Worm (Caenorhabditis elegans) whole organism, mixed stage, embryonic: ENCODE measurements around the gene cid-1.

Experiments used
- M03D4.4 ChIP-seq: sonication (generic microtip); optimal IDR thresholded peaks from 2 replicates; lab custom pipeline; 2017; ENCODE audit warnings: mild to moderate bottlenecking, missing genetic modification characterization, missing compliant biosample characterization
- bed-3 ChIP-seq: fragments of 200-800 bp; sonication (Bioruptor generic); optimal IDR thresholded peaks from 3 replicates; lab custom pipeline; 2018; ENCODE audit warnings: mild to moderate bottlenecking, missing genetic modification characterization, moderate library complexity, missing compliant biosample characterization
- ceh-43 ChIP-seq: fragments of 200-800 bp; sonication (Bioruptor generic); optimal IDR thresholded peaks from 2 replicates; lab custom pipeline; 2018; ENCODE audit warnings: mild to moderate bottlenecking, missing genetic modification characterization, moderate library complexity, missing compliant biosample characterization
- ceh-83 ChIP-seq: fragments of 200-800 bp; sonication (Bioruptor generic); optimal IDR thresholded peaks from 2 replicates; lab custom pipeline; 2018; ENCODE audit warnings: mild to moderate bottlenecking, missing genetic modification characterization, missing compliant biosample characterization
- ces-1 ChIP-seq: fragments of 150-350 bp; optimal IDR thresholded peaks from 2 replicates; lab custom pipeline; 2014; ENCODE audit warnings: missing biosample characterization, missing genetic modification reagents, missing genetic modification characterization
- drap-1 ChIP-seq: fragments of 200-800 bp; sonication (Bioruptor generic); optimal IDR thresholded peaks from 3 replicates; lab custom pipeline; 2018; ENCODE audit warnings: mild to moderate bottlenecking, missing genetic modification characterization, missing compliant biosample characterization
- elt-1 ChIP-seq: sonication (generic microtip); optimal IDR thresholded peaks from 2 replicates; lab custom pipeline; 2017; ENCODE audit warnings: missing genetic modification characterization, mild to moderate bottlenecking, missing compliant biosample characterization, antibody characterized with exemption, moderate library complexity, borderline replicate concordance; ENCODE audit not compliant: insufficient read depth
- elt-3 ChIP-seq: fragments of 150-350 bp; optimal IDR thresholded peaks from 2 replicates; lab custom pipeline; 2014; ENCODE audit warnings: missing biosample characterization, missing genetic modification characterization
- ham-2 ChIP-seq: fragments of 200-800 bp; sonication (Bioruptor generic); optimal IDR thresholded peaks from 2 replicates; lab custom pipeline; 2018; ENCODE audit warnings: mild to moderate bottlenecking, missing genetic modification characterization, missing compliant biosample characterization
- hlh-1 ChIP-seq: fragments of 150-350 bp; optimal IDR thresholded peaks from 2 replicates; lab custom pipeline; 2014; ENCODE audit warnings: missing biosample characterization, missing genetic modification reagents, missing genetic modification characterization
- lin-13 ChIP-seq: fragments of 150-350 bp; optimal IDR thresholded peaks from 2 replicates; lab custom pipeline; 2014; ENCODE audit warnings: missing biosample characterization, missing genetic modification characterization
- lin-32 ChIP-seq: fragments of 200-800 bp; sonication (Bioruptor generic); optimal IDR thresholded peaks from 2 replicates; lab custom pipeline; 2018; ENCODE audit warnings: mild to moderate bottlenecking, missing genetic modification characterization, missing compliant biosample characterization
- lsy-2 ChIP-seq: fragments of 150-350 bp; optimal IDR thresholded peaks from 2 replicates; lab custom pipeline; 2014; ENCODE audit warnings: missing biosample characterization, missing genetic modification characterization
- mep-1 ChIP-seq: fragments of 150-350 bp; optimal IDR thresholded peaks from 2 replicates; lab custom pipeline; 2017; ENCODE audit warnings: missing biosample characterization, missing genetic modification reagents, missing genetic modification characterization, inconsistent platforms
- mls-2 ChIP-seq: sonication (generic microtip); optimal IDR thresholded peaks from 2 replicates; lab custom pipeline; 2016; ENCODE audit warnings: mild to moderate bottlenecking, missing genetic modification characterization, moderate library complexity, missing compliant biosample characterization
- nhr-12 ChIP-seq: fragments of 150-350 bp; optimal IDR thresholded peaks from 2 replicates; lab custom pipeline; 2014; ENCODE audit warnings: missing biosample characterization, missing genetic modification characterization
- nhr-237 ChIP-seq: fragments of 150-350 bp; optimal IDR thresholded peaks from 2 replicates; lab custom pipeline; 2014; ENCODE audit warnings: missing biosample characterization, missing genetic modification characterization
- pha-4 ChIP-seq: fragments of 150-350 bp; optimal IDR thresholded peaks from 2 replicates; lab custom pipeline; 2018; ENCODE audit warnings: missing biosample characterization, missing genetic modification reagents, missing genetic modification characterization
- sem-2 ChIP-seq: fragments of 200-800 bp; sonication (Bioruptor generic); optimal IDR thresholded peaks from 2 replicates; lab custom pipeline; 2018; ENCODE audit warnings: mild to moderate bottlenecking, missing genetic modification characterization, missing compliant biosample characterization
- sptf-1 ChIP-seq: sonication (generic microtip); optimal IDR thresholded peaks from 2 replicates; lab custom pipeline; 2017; ENCODE audit warnings: mild to moderate bottlenecking, missing genetic modification characterization, moderate library complexity, missing compliant biosample characterization
- tbx-8 ChIP-seq: fragments of 200-800 bp; sonication (Bioruptor generic); optimal IDR thresholded peaks from 2 replicates; lab custom pipeline; 2018; ENCODE audit warnings: mild to moderate bottlenecking, missing genetic modification characterization, moderate library complexity, missing compliant biosample characterization
- unc-120 ChIP-seq: sonication (generic microtip); optimal IDR thresholded peaks from 2 replicates; lab custom pipeline; 2017; ENCODE audit warnings: missing genetic modification characterization, missing compliant biosample characterization; ENCODE audit not compliant: poor library complexity, severe bottlenecking
- unc-39 ChIP-seq: fragments of 150-350 bp; optimal IDR thresholded peaks from 2 replicates; lab custom pipeline; 2014; ENCODE audit warnings: missing biosample characterization, missing genetic modification characterization

cid-1 gene

ce11 chrIII:5188426-5188825 lies 14.7 kb downstream of the cid-1 start, which contains the start of gene K10D2.8:
Gene K10D2.8, plus strand, starts transcription at chrIII:5188726.
- TF ChIP-seq sem-2 (GFP tag; lab: Kevin White, UChicago) (no peak), lin-13 (tag; lab: Kevin White, UChicago) (no peak), elt-3 (tag; lab: Kevin White, UChicago) (no peak), mep-1 (tag; lab: Kevin White, UChicago) (no peak), pha-4 (tag; lab: Kevin White, UChicago) (no peak)

- TF ChIP-seq bed-3 (GFP tag; lab: Kevin White, UChicago), result no peak
These were observed 16.5 kb downstream of the cid-1 start for ce11 chrIII:5190179-5190578.

- TF ChIP-seq ces-1 (GFP tag; lab: Kevin White, UChicago) (peak; percentile 68), lin-13 (tag; lab: Kevin White, UChicago) (no peak)
These were observed 17.0 kb downstream of the cid-1 start, which contains the start of gene hira-1 for ce11 chrIII:5190671-5191174. Gene hira-1, plus strand, starts transcription at chrIII:5191124.

- no peak for TF ChIP-seq ceh-43
- no peak for TF ChIP-seq ces-1 (GFP tag; lab: Kevin White, UChicago)
- no peak for TF ChIP-seq lin-32 (GFP tag; lab: Kevin White, UChicago)
- no peak for TF ChIP-seq elt-1
- TF ChIP-seq unc-120 (tag; lab: Kevin White, UChicago), result no peak
- peak; percentile 42 for TF ChIP-seq lsy-2 (tag; lab: Kevin White, UChicago)
- TF ChIP-seq M03D4.4 (tag; lab: Kevin White, UChicago), result no peak
- TF ChIP-seq drap-1 (GFP tag; lab: Kevin White, UChicago), result no peak
These were observed 19.5 kb downstream of the cid-1 start for ce11 chrIII:5193266-5193665.

- TF ChIP-seq unc-120 (tag; lab: Kevin White, UChicago), result no peak
- no peak for TF ChIP-seq unc-39 (tag; lab: Kevin White, UChicago)
- TF ChIP-seq hlh-1, result no peak
- TF ChIP-seq sem-2 (GFP tag; lab: Kevin White, UChicago), result no peak
- TF ChIP-seq lin-32 (GFP tag; lab: Kevin White, UChicago), result no peak
- no peak for TF ChIP-seq drap-1 (GFP tag; lab: Kevin White, UChicago)
These were observed 22.0 kb downstream of the cid-1 start, which contains the start of gene moc-6 for ce11 chrIII:5195690-5196089. Gene moc-6, plus strand, starts transcription at chrIII:5195990.

- peak; percentile 18 for TF ChIP-seq mep-1 (tag; lab: Kevin White, UChicago)
- no peak for TF ChIP-seq sem-2 (GFP tag; lab: Kevin White, UChicago)
- TF ChIP-seq, all 35 proteins: peak for 1
These were observed 22.8 kb downstream of the cid-1 start for ce11 chrIII:5196298-5197045.

- TF ChIP-seq ham-2, result no peak
- no peak for TF ChIP-seq nhr-237 (tag; lab: Kevin White, UChicago)
- TF ChIP-seq mls-2 (tag; lab: Kevin White, UChicago), result no peak
- no peak for TF ChIP-seq sptf-1 (tag; lab: Kevin White, UChicago)
- TF ChIP-seq ces-1 (GFP tag; lab: Kevin White, UChicago), result no peak
- no peak for TF ChIP-seq bed-3 (GFP tag; lab: Kevin White, UChicago)
- no peak for TF ChIP-seq nhr-12 (tag; lab: Kevin White, UChicago)
- TF ChIP-seq M03D4.4 (tag; lab: Kevin White, UChicago), result no peak
- no peak for TF ChIP-seq ceh-83 (GFP tag; lab: Kevin White, UChicago)
- TF ChIP-seq tbx-8 (GFP tag; lab: Kevin White, UChicago), result no peak
These were observed 25.9 kb downstream of the cid-1 start, which contains the start of gene emb-8 for ce11 chrIII:5199577-5199976. Gene emb-8, minus strand, starts transcription at chrIII:5199677.
